Worm (Caenorhabditis elegans): Measurements from ENCODE around the gene ant-1.1.

Gene ant-1.1

DNA sequence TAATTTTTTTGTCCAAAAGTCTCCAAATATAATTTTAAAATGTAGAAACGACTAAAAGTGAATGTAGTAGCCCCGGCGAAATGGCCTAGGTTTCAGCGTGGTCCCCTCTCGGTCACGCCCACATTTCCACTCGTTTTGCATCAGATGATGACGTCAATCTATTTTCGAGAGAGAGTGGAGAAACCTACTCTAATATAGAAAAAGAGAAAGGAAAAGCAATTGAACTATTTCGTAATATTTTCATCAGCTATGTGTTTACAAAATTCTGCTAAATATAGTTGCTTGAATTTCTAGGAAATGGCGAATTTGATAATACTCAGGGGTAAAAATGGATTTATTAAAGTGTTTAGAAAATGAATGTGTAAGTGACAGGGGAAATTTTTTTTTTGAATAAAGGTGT is 7.1 kb upstream of the ant-1.1 start (continued):
- TF ChIP-seq mep-1 (tag; optimal IDR thresholded peaks at IDR 0.05): peak; percentile 50
- TF ChIP-seq sox-4 (tag; optimal IDR thresholded peaks at IDR 0.05): no peak
- TF ChIP-seq nhr-11 (tag; optimal IDR thresholded peaks at IDR 0.05): no peak
- no peak for TF ChIP-seq ceh-90 (tag; optimal IDR thresholded peaks at IDR 0.05)
- no peak for TF ChIP-seq ceh-63 (GFP tag; optimal IDR thresholded peaks at IDR 0.05)
- TF ChIP-seq mdl-1 (tag; optimal IDR thresholded peaks at IDR 0.05): no peak
- TF ChIP-seq pax-3 (tag; optimal IDR thresholded peaks at IDR 0.05): no peak
- TF ChIP-seq fkh-10 (GFP tag; optimal IDR thresholded peaks at IDR 0.05): peak; percentile 31
- TF ChIP-seq ces-1 (GFP tag; optimal IDR thresholded peaks at IDR 0.05): no peak
- TF ChIP-seq mef-2 (tag; optimal IDR thresholded peaks at IDR 0.05): peak; percentile 84
- no peak for TF ChIP-seq grh-1 (GFP tag; IDR thresholded peaks at IDR 0.05)
- peak; percentile 51 for TF ChIP-seq egl-13 (tag; optimal IDR thresholded peaks at IDR 0.05)
- no peak for TF ChIP-seq hlh-17 (GFP tag; optimal IDR thresholded peaks at IDR 0.05; ENCODE audit: borderline replicate concordance)
- no peak for TF ChIP-seq unc-98 (GFP tag; IDR thresholded peaks at IDR 0.05)
- TF ChIP-seq unc-130 (tag; optimal IDR thresholded peaks at IDR 0.05): no peak
- TF ChIP-seq hlh-4 (tag; optimal IDR thresholded peaks at IDR 0.05): no peak
- TF ChIP-seq dpl-1 (GFP tag; optimal IDR thresholded peaks at IDR 0.05): peak in 1 of 3 experiments; percentile 35
- no peak for TF ChIP-seq alr-1 (tag; optimal IDR thresholded peaks at IDR 0.05; ENCODE audit: borderline replicate concordance)
- peak; percentile 35; the same call in 1 of the 2 replicates for TF ChIP-seq isw-1 (GFP tag; IDR thresholded peaks at IDR 0.05)
- TF ChIP-seq jun-1 (tag; optimal IDR thresholded peaks at IDR 0.05): no peak
- TF ChIP-seq skn-1 (tag; optimal IDR thresholded peaks at IDR 0.05): peak; percentile 21
- TF ChIP-seq aly-2 (tag; optimal IDR thresholded peaks at IDR 0.05): no peak
- TF ChIP-seq blmp-1 (tag; optimal IDR thresholded peaks at IDR 0.05): peak; percentile 10
- peak; percentile 73 for TF ChIP-seq nhr-71 (tag; optimal IDR thresholded peaks at IDR 0.05)
- no peak for TF ChIP-seq C34B4.2 (tag; optimal IDR thresholded peaks at IDR 0.05)
- TF ChIP-seq swsn-7 (tag; optimal IDR thresholded peaks at IDR 0.05): peak; percentile 32
- no peak for TF ChIP-seq egl-27 (tag; optimal IDR thresholded peaks at IDR 0.05)
- TF ChIP-seq xbp-1 (tag; optimal IDR thresholded peaks at IDR 0.05): peak; percentile 22
- no peak for TF ChIP-seq lin-14 (GFP tag; optimal IDR thresholded peaks at IDR 0.05)
- no peak for TF ChIP-seq mab-9 (GFP tag; IDR thresholded peaks at IDR 0.05)
- no peak for TF ChIP-seq F16B12.6 (tag; optimal IDR thresholded peaks at IDR 0.05)
- no peak for TF ChIP-seq unc-62 (GFP tag; optimal IDR thresholded peaks at IDR 0.05)
- TF ChIP-seq lsy-2 (tag; optimal IDR thresholded peaks at IDR 0.05): peak; percentile 51 to 71
- no peak for TF ChIP-seq fkh-4 (tag; optimal IDR thresholded peaks at IDR 0.05; ENCODE audit: borderline replicate concordance)
- peak; percentile 27 for TF ChIP-seq efl-1 (optimal IDR thresholded peaks at IDR 0.05)
- peak; percentile 31 to 57 for TF ChIP-seq efl-1 (GFP tag; optimal IDR thresholded peaks at IDR 0.05 in 1 of 2)
- no peak for TF ChIP-seq unc-30 (tag; optimal IDR thresholded peaks at IDR 0.05)
- TF ChIP-seq elt-2 (tag; optimal IDR thresholded peaks at IDR 0.05): no peak
- TF ChIP-seq pag-3 (tag; optimal IDR thresholded peaks at IDR 0.05; ENCODE audit: borderline replicate concordance, insufficient read depth): no peak
- peak; percentile 43 for TF ChIP-seq fkh-8 (tag; optimal IDR thresholded peaks at IDR 0.05)
- peak in 2 of 3 experiments; percentile 4 to 41 for TF ChIP-seq ceh-82 (tag; optimal IDR thresholded peaks at IDR 0.05)

DNA sequence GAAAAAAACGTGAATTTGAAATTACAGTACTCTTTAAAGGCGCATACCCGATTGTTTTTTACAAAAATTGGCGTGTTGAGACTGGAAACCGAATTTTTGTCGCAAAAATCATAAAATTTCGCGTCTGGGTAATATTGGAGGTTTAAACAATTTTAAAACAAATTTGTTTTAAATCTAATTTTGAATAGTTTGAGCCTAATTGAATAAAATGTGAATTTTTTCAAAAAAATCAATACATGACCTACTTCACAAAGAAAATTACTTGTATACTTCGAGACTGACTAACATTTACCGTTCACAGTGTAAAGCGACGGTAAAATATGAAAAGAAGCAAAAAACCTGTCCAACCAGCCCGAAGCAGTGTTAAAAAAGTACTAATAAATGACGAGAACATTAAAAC is 5.7 kb upstream of the ant-1.1 start:
- TF ChIP-seq nhr-19 (GFP tag; conservative IDR thresholded peaks at IDR 0.05): no peak
- TF ChIP-seq zag-1 (tag; optimal IDR thresholded peaks at IDR 0.05): no peak
- no peak for TF ChIP-seq zip-4 (GFP tag; optimal IDR thresholded peaks at IDR 0.05)
- TF ChIP-seq nhr-11 (tag; optimal IDR thresholded peaks at IDR 0.05): no peak
- no peak for TF ChIP-seq ceh-90 (tag; optimal IDR thresholded peaks at IDR 0.05)
- TF ChIP-seq tlp-1 (tag; optimal IDR thresholded peaks at IDR 0.05): no peak
- TF ChIP-seq fos-1 (tag; optimal IDR thresholded peaks at IDR 0.05): no peak
- TF ChIP-seq unc-98 (GFP tag; IDR thresholded peaks at IDR 0.05): no peak
- TF ChIP-seq swsn-7 (tag; optimal IDR thresholded peaks at IDR 0.05): no peak
- TF ChIP-seq tbx-2 (tag; optimal IDR thresholded peaks at IDR 0.05): no peak
- no peak for TF ChIP-seq aha-1 (tag; optimal IDR thresholded peaks at IDR 0.05)
- no peak for TF ChIP-seq nhr-90 (tag; optimal IDR thresholded peaks at IDR 0.05; ENCODE audit: poor library complexity)
- no peak for TF ChIP-seq ets-5 (GFP tag; IDR thresholded peaks at IDR 0.05)
